Fruit fly (Drosophila melanogaster) whole organism, wandering third instar larva: Measurements from ENCODE around the gene qm.

ENCODE experiments used
- Abd-B ChIP-seq: fragments of >200 bp; optimal IDR thresholded peaks from 2 replicates; lab custom pipeline; 2017; ENCODE audit warnings: missing biosample characterization, missing genetic modification characterization
- CG32264 ChIP-seq: fragments of 200-800 bp; sonication (Bioruptor generic); optimal IDR thresholded peaks from 2 replicates; lab custom pipeline; 2016; ENCODE audit warnings: missing biosample characterization, missing genetic modification characterization
- CG9705 ChIP-seq: fragments of 200-800 bp; sonication (Bioruptor generic); optimal IDR thresholded peaks from 2 replicates; lab custom pipeline; 2018; ENCODE audit warnings: missing biosample characterization, mild to moderate bottlenecking, missing genetic modification characterization
- CrebA ChIP-seq: fragments of 200-800 bp; sonication (Bioruptor generic); optimal IDR thresholded peaks from 2 replicates; lab custom pipeline; 2016; ENCODE audit warnings: missing biosample characterization, mild to moderate bottlenecking, missing genetic modification characterization, borderline replicate concordance
- Dfd ChIP-seq: fragments of >200 bp; optimal IDR thresholded peaks from 2 replicates; lab custom pipeline; 2017; ENCODE audit warnings: missing biosample characterization, missing genetic modification characterization
- Dif ChIP-seq: fragments of 200-275, 200-300 bp; sonication (Bioruptor generic); optimal IDR thresholded peaks from 2 replicates; lab custom pipeline; 2018; ENCODE audit warnings: missing biosample characterization, missing genetic modification characterization; ENCODE audit not compliant: partially characterized antibody
- GATAd ChIP-seq: sonication (Bioruptor generic); optimal IDR thresholded peaks from 2 replicates; lab custom pipeline; 2016; ENCODE audit warnings: missing biosample characterization, missing genetic modification characterization
- HLH106 ChIP-seq: fragments of 200-800 bp; optimal IDR thresholded peaks from 3 replicates; lab custom pipeline; 2019; ENCODE audit warnings: missing biosample characterization, mild to moderate bottlenecking, missing genetic modification characterization, moderate library complexity
- Hnf4 ChIP-seq: fragments of 200-800 bp; sonication (Bioruptor generic); optimal IDR thresholded peaks from 2 replicates; lab custom pipeline; 2016; ENCODE audit warnings: missing biosample characterization, mild to moderate bottlenecking, missing genetic modification characterization
- Hr78 ChIP-seq: fragments of >200 bp; optimal IDR thresholded peaks from 2 replicates; lab custom pipeline; 2017; ENCODE audit warnings: missing biosample characterization, missing genetic modification characterization
- Hr83 ChIP-seq: fragments of 200-300 bp; sonication (Bioruptor generic); optimal IDR thresholded peaks from 2 replicates; lab custom pipeline; 2016; ENCODE audit warnings: missing biosample characterization, mild to moderate bottlenecking, missing genetic modification characterization, moderate library complexity; ENCODE audit not compliant: poor library complexity, severe bottlenecking
- Jra ChIP-seq: sonication (Bioruptor generic); optimal IDR thresholded peaks from 2 replicates; lab custom pipeline; 2016; ENCODE audit warnings: missing biosample characterization, missing genetic modification characterization
- Mio ChIP-seq: sonication (Bioruptor generic); optimal IDR thresholded peaks from 2 replicates; lab custom pipeline; 2016; ENCODE audit warnings: missing biosample characterization, missing genetic modification characterization
- Myc ChIP-seq: fragments of >200 bp; optimal IDR thresholded peaks from 2 replicates; lab custom pipeline; 2017
- N ChIP-seq: fragments of >200 bp; optimal IDR thresholded peaks from 2 replicates; lab custom pipeline; 2018; ENCODE audit warnings: missing biosample characterization, missing external identifiers, missing genetic modification characterization
- OdsH ChIP-seq: fragments of 200-800 bp; sonication (Bioruptor generic); optimal IDR thresholded peaks from 2 replicates; lab custom pipeline; 2016; ENCODE audit warnings: missing biosample characterization, mild to moderate bottlenecking, missing genetic modification characterization
- Rel ChIP-seq, 2 experiments: fragments of 200-800 bp; sonication (Bioruptor generic) in 1 of 2; optimal IDR thresholded peaks; 2 replicates in 1 of 2; 3 replicates in 1 of 2; lab custom pipeline; 2016 to 2019; ENCODE audit warnings: mild to moderate bottlenecking in 2 of 2, missing biosample characterization in 2 of 2, missing genetic modification characterization in 2 of 2, moderate library complexity in 1 of 2
- Sp1 ChIP-seq: fragments of 200-800 bp; sonication (Bioruptor generic); optimal IDR thresholded peaks from 3 replicates; lab custom pipeline; 2019; ENCODE audit warnings: missing biosample characterization, mild to moderate bottlenecking, missing genetic modification characterization, moderate library complexity
- Vsx2 ChIP-seq: fragments of 200-300, 225-300 bp; sonication (Bioruptor generic); optimal IDR thresholded peaks from 2 replicates; lab custom pipeline; 2018; ENCODE audit warnings: missing biosample characterization, missing genetic modification characterization; ENCODE audit not compliant: partially characterized antibody
- br ChIP-seq: fragments of 200-800 bp; sonication (Bioruptor generic); optimal IDR thresholded peaks from 2 replicates; lab custom pipeline; 2016; ENCODE audit warnings: missing biosample characterization, missing genetic modification characterization
- brk ChIP-seq: fragments of 200-800 bp; sonication (Bioruptor generic); optimal IDR thresholded peaks from 2 replicates; lab custom pipeline; 2016; ENCODE audit warnings: missing biosample characterization, mild to moderate bottlenecking, missing genetic modification characterization
- dl ChIP-seq, 2 experiments: fragments of 175-275, 200-275 bp in 1 of 2; fragments of 200-275 bp in 1 of 2; sonication (Bioruptor generic); optimal IDR thresholded peaks; lab custom pipeline; 2018; ENCODE audit warnings: mild to moderate bottlenecking in 2 of 2, missing biosample characterization in 2 of 2, missing genetic modification characterization in 2 of 2, moderate library complexity in 2 of 2; ENCODE audit not compliant: partially characterized antibody in 2 of 2, insufficient read depth in 1 of 2
- dmrt93B ChIP-seq: fragments of 200-800 bp; sonication (Bioruptor generic); optimal IDR thresholded peaks from 2 replicates; lab custom pipeline; 2018; ENCODE audit warnings: missing biosample characterization, mild to moderate bottlenecking, missing genetic modification characterization
- dsf ChIP-seq: sonication (Bioruptor generic); optimal IDR thresholded peaks from 2 replicates; lab custom pipeline; 2016; ENCODE audit warnings: missing biosample characterization, missing genetic modification characterization, borderline replicate concordance
- ey ChIP-seq: fragments of 200-800 bp; sonication (Bioruptor generic); optimal IDR thresholded peaks from 2 replicates; lab custom pipeline; 2016; ENCODE audit warnings: missing biosample characterization, missing genetic modification characterization
- foxo ChIP-seq, 2 experiments: fragments of 200-800 bp; sonication (Bioruptor generic); optimal IDR thresholded peaks; 2 replicates in 1 of 2; 3 replicates in 1 of 2; lab custom pipeline; 2016 to 2017; ENCODE audit warnings: missing biosample characterization in 2 of 2, missing genetic modification characterization in 2 of 2
- fru ChIP-seq: fragments of 200-800 bp; sonication (Bioruptor generic); optimal IDR thresholded peaks from 3 replicates; lab custom pipeline; 2016; ENCODE audit warnings: missing biosample characterization, mild to moderate bottlenecking, missing genetic modification characterization
- h ChIP-seq: fragments of 200-800 bp; sonication (Bioruptor generic); optimal IDR thresholded peaks from 3 replicates; lab custom pipeline; 2016; ENCODE audit warnings: missing biosample characterization, mild to moderate bottlenecking, missing genetic modification characterization
- jim ChIP-seq: fragments of 175-275, 200-325 bp; sonication (Bioruptor generic); optimal IDR thresholded peaks from 2 replicates; lab custom pipeline; 2016; ENCODE audit warnings: missing biosample characterization, mild to moderate bottlenecking, missing genetic modification characterization
- lola ChIP-seq: fragments of >200 bp; optimal IDR thresholded peaks from 2 replicates; lab custom pipeline; 2017; ENCODE audit warnings: missing biosample characterization, missing genetic modification characterization
- pan ChIP-seq: fragments of >200 bp; optimal IDR thresholded peaks from 2 replicates; lab custom pipeline; 2017
- psq ChIP-seq: fragments of 200-800 bp; sonication (Bioruptor generic); optimal IDR thresholded peaks from 3 replicates; lab custom pipeline; 2017; ENCODE audit warnings: missing biosample characterization, mild to moderate bottlenecking, missing genetic modification characterization, moderate library complexity
- rgr ChIP-seq: fragments of 200-800 bp; sonication (Bioruptor generic); optimal IDR thresholded peaks from 3 replicates; lab custom pipeline; 2016; ENCODE audit warnings: missing biosample characterization, mild to moderate bottlenecking, missing genetic modification characterization
- sage ChIP-seq: fragments of 200-800 bp; sonication (Bioruptor generic); optimal IDR thresholded peaks from 2 replicates; lab custom pipeline; 2016; ENCODE audit warnings: missing biosample characterization, mild to moderate bottlenecking, missing genetic modification characterization
- sv ChIP-seq: fragments of 200-800 bp; sonication (Bioruptor generic); optimal IDR thresholded peaks from 3 replicates; lab custom pipeline; 2016; ENCODE audit warnings: missing biosample characterization, missing genetic modification characterization
- tai ChIP-seq: sonication (Bioruptor generic); optimal IDR thresholded peaks from 2 replicates; lab custom pipeline; 2016; ENCODE audit warnings: missing biosample characterization, missing genetic modification characterization
- usp ChIP-seq: fragments of >200 bp; optimal IDR thresholded peaks from 2 replicates; lab custom pipeline; 2017; ENCODE audit warnings: missing biosample characterization, missing genetic modification characterization
- woc ChIP-seq: sonication (Bioruptor generic); optimal IDR thresholded peaks from 2 replicates; lab custom pipeline; 2016; ENCODE audit warnings: missing biosample characterization, mild to moderate bottlenecking, missing genetic modification characterization

Gene qm

DNA sequence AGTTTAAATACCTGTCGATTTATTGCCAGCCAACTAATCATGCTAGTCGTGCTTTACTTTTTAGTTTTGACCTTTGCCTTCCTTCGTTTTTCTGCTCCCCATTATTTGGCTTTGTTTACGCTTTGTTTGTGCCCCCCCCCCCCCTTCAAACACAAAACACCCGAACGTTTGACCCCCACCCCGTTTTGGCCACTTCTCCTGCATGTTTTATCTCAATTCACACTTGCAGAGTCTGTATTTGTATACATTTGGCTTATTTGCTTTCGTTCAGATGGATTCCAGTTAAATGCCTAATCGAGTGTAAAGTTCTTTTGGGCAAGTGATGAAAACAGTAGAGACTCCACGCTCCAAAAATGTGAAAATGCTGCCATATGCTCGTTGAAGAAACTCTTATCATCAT is 1.2 kb downstream of the qm start:
- TF ChIP-seq woc (GFP tag; lab: Kevin White, UChicago) = no peak
- TF ChIP-seq ey (GFP tag; lab: Kevin White, UChicago) = no peak
- no peak for TF ChIP-seq psq (GFP tag; lab: Kevin White, UChicago)
- TF ChIP-seq, all 38 proteins: peak for 0

DNA sequence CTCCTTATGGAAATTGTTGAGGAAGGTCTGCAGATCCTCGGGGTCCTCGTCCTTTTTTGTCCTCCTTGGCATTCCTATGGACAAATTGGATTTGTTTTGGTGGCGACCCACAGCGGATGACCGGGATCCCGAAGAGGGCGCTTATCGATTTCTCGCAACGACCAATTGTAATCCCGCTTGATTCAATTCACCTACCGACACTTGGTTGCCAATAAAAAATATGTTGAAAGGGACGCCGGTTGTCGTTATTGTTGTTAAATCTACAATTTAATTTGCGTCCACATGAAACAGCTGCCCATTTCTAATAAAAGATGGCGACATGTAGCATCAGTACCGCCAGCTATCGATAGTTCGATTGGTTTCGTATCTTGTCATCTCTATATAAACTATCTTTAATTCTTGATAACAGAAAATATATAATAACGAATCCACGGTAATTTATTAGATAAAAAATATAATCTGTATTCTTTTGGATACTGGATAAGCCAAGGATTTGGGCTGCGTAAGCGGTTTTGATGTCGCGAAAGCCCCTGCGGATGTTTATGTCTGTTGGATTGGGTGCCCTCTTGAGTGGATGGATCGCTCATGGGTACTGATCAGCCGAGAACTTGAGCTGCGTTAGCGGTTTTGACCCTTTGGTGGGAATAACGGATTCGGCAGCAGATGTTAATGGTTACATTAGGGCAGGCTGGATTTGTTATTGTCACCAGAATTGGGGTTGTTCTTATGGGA is 8.4 kb downstream of the qm start, which contains the start of gene CTCF:
Gene CTCF, minus strand, starts transcription at position 328 of the 732 bp plus-strand sequence.
- TF ChIP-seq dsf (GFP tag; lab: Kevin White, UChicago) (no peak), dl (GFP tag; optimal IDR thresholded peaks at IDR 0.05; lab: Kevin White, UChicago; ENCODE audit: insufficient read depth in 1 of 2, partially characterized antibody in 2 of 2) (no peak), Mio (GFP tag; lab: Kevin White, UChicago) (no peak), dmrt93B (GFP tag; lab: Kevin White, UChicago) (no peak), fru (GFP tag; lab: Kevin White, UChicago) (no peak), Dfd (GFP tag; lab: Kevin White, UChicago) (no peak), Jra (peak; percentile 14), CG32264 (GFP tag; lab: Kevin White, UChicago) (no peak), Myc (lab: Kevin White, UChicago) (peak; percentile 80), Hr78 (GFP tag; lab: Kevin White, UChicago) (no peak), foxo (GFP tag; optimal IDR thresholded peaks at IDR 0.05; lab: Kevin White, UChicago) (peak in 1 of 2 experiments; percentile 46), OdsH (GFP tag; lab: Kevin White, UChicago) (peak; percentile 37), Rel (GFP tag; optimal IDR thresholded peaks at IDR 0.05; lab: Kevin White, UChicago) (no peak), Rel (tag; optimal IDR thresholded peaks at IDR 0.05; lab: Kevin White, UChicago) (peak; percentile 15), Vsx2 (GFP tag; lab: Kevin White, UChicago) (no peak), brk (GFP tag; lab: Kevin White, UChicago) (no peak), sage (GFP tag; lab: Kevin White, UChicago) (no peak), HLH106 (tag; lab: Kevin White, UChicago) (peak; percentile 56), CG9705 (GFP tag; lab: Kevin White, UChicago) (no peak), Abd-B (GFP tag; lab: Kevin White, UChicago) (no peak), GATAd (GFP tag; lab: Kevin White, UChicago) (no peak), CrebA (GFP tag; lab: Kevin White, UChicago) (no peak), woc (GFP tag; lab: Kevin White, UChicago) (no peak), rgr (GFP tag; lab: Kevin White, UChicago) (peak; percentile 50), Hr83 (GFP tag; lab: Kevin White, UChicago) (no peak), usp (GFP tag; lab: Kevin White, UChicago) (no peak), psq (GFP tag; lab: Kevin White, UChicago) (peak; percentile 21), sv (GFP tag; lab: Kevin White, UChicago) (no peak), ey (GFP tag; lab: Kevin White, UChicago) (peak; percentile 30), Hnf4 (GFP tag; lab: Kevin White, UChicago) (no peak), N (no peak), h (GFP tag; lab: Kevin White, UChicago) (peak; percentile 56), br (GFP tag; lab: Kevin White, UChicago) (peak; percentile 44), Sp1 (GFP tag; lab: Kevin White, UChicago) (peak; percentile 16), lola (no peak), tai (no peak), jim (no peak), Dif (no peak), pan (no peak)
